Fruit fly (Drosophila melanogaster) whole organism, embryonic: Measurements from ENCODE around the gene CG42536.

Experiments
- Asciz ChIP-seq: fragments of 200-800 bp; sonication (Bioruptor generic); optimal IDR thresholded peaks from 2 replicates; lab custom pipeline; 2017; ENCODE audit warnings: missing biosample characterization, mild to moderate bottlenecking, missing genetic modification characterization, missing genetic modification reagents
- CG10209 ChIP-seq: fragments of 200-800 bp; sonication (Bioruptor generic); optimal IDR thresholded peaks from 3 replicates; lab custom pipeline; 2017; ENCODE audit warnings: missing biosample characterization, mild to moderate bottlenecking, missing genetic modification characterization, missing genetic modification reagents
- CG1024 ChIP-seq: fragments of 200-800 bp; sonication (Bioruptor generic); IDR thresholded peaks from 2 replicates; pipeline ENCODE4 v1.3.6; 2022; ENCODE audit warnings: missing biosample characterization, missing genetic modification characterization
- CG10654 ChIP-seq: fragments of 200-800 bp; sonication (Bioruptor generic); optimal IDR thresholded peaks from 2 replicates; lab custom pipeline; 2016; ENCODE audit warnings: missing biosample characterization, missing genetic modification characterization
- CG11398 ChIP-seq: fragments of 200-800 bp; sonication (Bioruptor generic); optimal IDR thresholded peaks from 2 replicates; lab custom pipeline; 2016; ENCODE audit warnings: missing biosample characterization, missing genetic modification characterization
- CG12104 ChIP-seq: fragments of 200-800 bp; sonication (Bioruptor generic); optimal IDR thresholded peaks from 3 replicates; lab custom pipeline; 2016; ENCODE audit warnings: missing biosample characterization, missing genetic modification characterization
- CG14050 ChIP-seq: fragments of 200-800 bp; sonication (Bioruptor generic); IDR thresholded peaks from 3 replicates; pipeline ENCODE4 v1.3.6; 2022; ENCODE audit warnings: missing biosample characterization, missing genetic modification characterization
- CG15073 ChIP-seq: fragments of 200-800 bp; sonication (Bioruptor generic); optimal IDR thresholded peaks from 2 replicates; lab custom pipeline; 2016; ENCODE audit warnings: missing biosample characterization, missing genetic modification characterization
- CG1832 ChIP-seq: fragments of 200-800 bp; sonication (Bioruptor generic); optimal IDR thresholded peaks from 2 replicates; lab custom pipeline; 2017; ENCODE audit warnings: missing biosample characterization, mild to moderate bottlenecking, missing genetic modification characterization, inconsistent platforms
- CG18476 ChIP-seq: fragments of 200-800 bp; sonication (Bioruptor generic); optimal IDR thresholded peaks from 2 replicates; lab custom pipeline; 2016; ENCODE audit warnings: missing biosample characterization, mild to moderate bottlenecking, missing genetic modification characterization
- CG18764 ChIP-seq: fragments of 200-800 bp; sonication (Bioruptor generic); optimal IDR thresholded peaks from 3 replicates; lab custom pipeline; 2016; ENCODE audit warnings: missing biosample characterization, missing genetic modification characterization
- CG2199 ChIP-seq: fragments of 200-800 bp; sonication (Bioruptor generic); IDR thresholded peaks from 3 replicates; pipeline ENCODE4 v1.3.6; 2022; ENCODE audit warnings: missing biosample characterization, missing genetic modification characterization
- CG32532 ChIP-seq: fragments of 200-800 bp; sonication (Bioruptor generic); IDR thresholded peaks from 2 replicates; pipeline ENCODE4 v1.3.6; 2022; ENCODE audit warnings: missing biosample characterization, missing genetic modification characterization
- CG33213 ChIP-seq: fragments of 200-800 bp; sonication (Bioruptor generic); optimal IDR thresholded peaks from 3 replicates; lab custom pipeline; 2016; ENCODE audit warnings: missing biosample characterization, missing genetic modification characterization
- CG34376 ChIP-seq: fragments of 200-800 bp; sonication (Bioruptor generic); optimal IDR thresholded peaks from 2 replicates; lab custom pipeline; 2018; ENCODE audit warnings: missing biosample characterization, mild to moderate bottlenecking, missing genetic modification characterization
- CG5245 ChIP-seq: fragments of 200-800 bp; sonication (Bioruptor generic); optimal IDR thresholded peaks from 3 replicates; lab custom pipeline; 2016; ENCODE audit warnings: missing biosample characterization, missing genetic modification characterization
- CG6272 ChIP-seq: fragments of 200-800 bp; sonication (Bioruptor generic); IDR thresholded peaks from 2 replicates; pipeline ENCODE4 v1.3.6; 2022; ENCODE audit warnings: missing biosample characterization, missing genetic modification characterization
- CG7928 ChIP-seq: fragments of 200-800 bp; sonication (Bioruptor generic); optimal IDR thresholded peaks from 2 replicates; lab custom pipeline; 2017; ENCODE audit warnings: missing biosample characterization, mild to moderate bottlenecking, missing genetic modification characterization
- CG7963 ChIP-seq: fragments of 200-800 bp; sonication (Bioruptor generic); IDR thresholded peaks from 3 replicates; pipeline ENCODE4 v1.3.6; 2022; ENCODE audit warnings: missing biosample characterization, missing genetic modification characterization; ENCODE audit not compliant: partially characterized antibody
- CG8388 ChIP-seq: fragments of 200-800 bp; sonication (Bioruptor generic); optimal IDR thresholded peaks from 2 replicates; lab custom pipeline; 2019; ENCODE audit warnings: missing biosample characterization, mild to moderate bottlenecking, missing genetic modification characterization, moderate library complexity
- CG8478 ChIP-seq: fragments of >200 bp; optimal IDR thresholded peaks from 2 replicates; lab custom pipeline; 2018
- CHES-1-like ChIP-seq: fragments of 200-800 bp; sonication (Bioruptor generic); optimal IDR thresholded peaks from 2 replicates; lab custom pipeline; 2016; ENCODE audit warnings: missing biosample characterization, missing genetic modification characterization
- Camta ChIP-seq: fragments of 200-800 bp; sonication (Bioruptor generic); optimal IDR thresholded peaks from 2 replicates; lab custom pipeline; 2016; ENCODE audit warnings: missing biosample characterization, missing genetic modification characterization
- D19A ChIP-seq: fragments of 200-800 bp; optimal IDR thresholded peaks from 3 replicates; lab custom pipeline; 2019; ENCODE audit warnings: missing biosample characterization, mild to moderate bottlenecking, missing genetic modification characterization, moderate library complexity
- Dip2 ChIP-seq: fragments of 200-800 bp; sonication (Bioruptor generic); IDR thresholded peaks from 2 replicates; pipeline ENCODE4 v1.3.6; 2022; ENCODE audit warnings: missing biosample characterization, missing genetic modification characterization
- Dp ChIP-seq: fragments of 200-800 bp; sonication (Bioruptor generic); optimal IDR thresholded peaks from 2 replicates; lab custom pipeline; 2018; ENCODE audit warnings: missing biosample characterization, mild to moderate bottlenecking, missing genetic modification characterization, moderate library complexity
- HmgZ ChIP-seq: fragments of 200-800 bp; sonication (Bioruptor generic); optimal IDR thresholded peaks from 2 replicates; lab custom pipeline; 2018; ENCODE audit warnings: missing biosample characterization, mild to moderate bottlenecking, missing genetic modification characterization
- Hsf ChIP-seq: fragments of 200-800 bp; sonication (Bioruptor generic); optimal IDR thresholded peaks from 3 replicates; lab custom pipeline; 2016; ENCODE audit warnings: missing biosample characterization, missing genetic modification characterization
- Lpt ChIP-seq: fragments of >200 bp; optimal IDR thresholded peaks from 2 replicates; lab custom pipeline; 2018; ENCODE audit warnings: missing biosample characterization, missing genetic modification characterization
- Mes4 ChIP-seq: fragments of 200-800 bp; sonication (Bioruptor generic); optimal IDR thresholded peaks from 2 replicates; lab custom pipeline; 2016; ENCODE audit warnings: missing biosample characterization, missing genetic modification characterization
- Poxn ChIP-seq: fragments of 200-800 bp; sonication (Bioruptor generic); IDR thresholded peaks from 2 replicates; pipeline ENCODE4 v1.3.6; 2022; ENCODE audit warnings: missing biosample characterization, missing genetic modification characterization
- ash1 ChIP-seq: fragments of 200-800 bp; sonication (Bioruptor generic); optimal IDR thresholded peaks from 2 replicates; lab custom pipeline; 2018; ENCODE audit warnings: missing biosample characterization, mild to moderate bottlenecking, missing genetic modification characterization
- bowl ChIP-seq: fragments of 200-800 bp; sonication (Bioruptor generic); IDR thresholded peaks from 2 replicates; pipeline ENCODE4 v1.3.6; 2022; ENCODE audit warnings: missing biosample characterization, missing genetic modification characterization
- btn ChIP-seq: fragments of 200-800 bp; sonication (Bioruptor generic); optimal IDR thresholded peaks from 2 replicates; lab custom pipeline; 2016; ENCODE audit warnings: missing biosample characterization, missing genetic modification characterization
- crc ChIP-seq: fragments of 200-800 bp; sonication (Bioruptor generic); optimal IDR thresholded peaks from 2 replicates; lab custom pipeline; 2016; ENCODE audit warnings: missing biosample characterization, missing genetic modification characterization
- croc ChIP-seq: fragments of 200-800 bp; sonication (Bioruptor generic); conservative IDR thresholded peaks from 3 replicates; pipeline ENCODE4 v1.3.6; 2022; ENCODE audit warnings: missing biosample characterization, missing genetic modification characterization
- dan ChIP-seq: fragments of 200-800 bp; sonication (Bioruptor generic); IDR thresholded peaks from 2 replicates; pipeline ENCODE4 v1.3.6; 2022; ENCODE audit warnings: missing biosample characterization, missing genetic modification characterization
- dimm ChIP-seq: fragments of 200-800 bp; sonication (Bioruptor generic); IDR thresholded peaks from 2 replicates; pipeline ENCODE4 v1.3.6; 2022; ENCODE audit warnings: missing biosample characterization, missing genetic modification characterization
- dm ChIP-seq: fragments of 200-800 bp; sonication (Bioruptor generic); optimal IDR thresholded peaks from 3 replicates; lab custom pipeline; 2016; ENCODE audit warnings: missing biosample characterization, missing genetic modification characterization
- gce ChIP-seq: fragments of 200-800 bp; sonication (Bioruptor generic); IDR thresholded peaks from 3 replicates; pipeline ENCODE4 v1.3.6; 2022; ENCODE audit warnings: missing biosample characterization, missing genetic modification characterization
- gt ChIP-seq: fragments of 200-800 bp; sonication (Bioruptor generic); IDR thresholded peaks from 2 replicates; pipeline ENCODE4 v1.3.6; 2022; ENCODE audit warnings: missing biosample characterization, missing genetic modification characterization
- h ChIP-seq: fragments of >200 bp; optimal IDR thresholded peaks from 2 replicates; lab custom pipeline; 2017
- hb ChIP-seq: fragments of 200-800 bp; sonication (Bioruptor generic); IDR thresholded peaks from 3 replicates; pipeline ENCODE4 v1.3.6; 2022; ENCODE audit warnings: missing biosample characterization, missing genetic modification characterization; ENCODE audit not compliant: partially characterized antibody
- lmd ChIP-seq: fragments of 200-800 bp; sonication (Bioruptor generic); IDR thresholded peaks from 2 replicates; pipeline ENCODE4 v1.3.6; 2022; ENCODE audit warnings: missing biosample characterization, missing genetic modification characterization
- phol ChIP-seq: fragments of 200-800 bp; sonication (Bioruptor generic); optimal IDR thresholded peaks from 3 replicates; lab custom pipeline; 2018; ENCODE audit warnings: missing biosample characterization, mild to moderate bottlenecking, missing genetic modification characterization, moderate library complexity
- shn ChIP-seq: fragments of 200-800 bp; sonication (Bioruptor generic); optimal IDR thresholded peaks from 3 replicates; lab custom pipeline; 2016; ENCODE audit warnings: missing biosample characterization, missing genetic modification characterization
- tap ChIP-seq: fragments of 200-800 bp; optimal IDR thresholded peaks from 3 replicates; lab custom pipeline; 2019; ENCODE audit warnings: missing biosample characterization, mild to moderate bottlenecking, missing genetic modification characterization, moderate library complexity
- tx ChIP-seq: fragments of 200-800 bp; sonication (Bioruptor generic); optimal IDR thresholded peaks from 2 replicates; lab custom pipeline; 2016; ENCODE audit warnings: missing biosample characterization, missing genetic modification characterization
- unpg ChIP-seq: fragments of 200-800 bp; sonication (Bioruptor generic); optimal IDR thresholded peaks from 3 replicates; lab custom pipeline; 2018; ENCODE audit warnings: missing biosample characterization, mild to moderate bottlenecking, missing genetic modification characterization, moderate library complexity
- wek ChIP-seq: fragments of 200-800 bp; sonication (Bioruptor generic); optimal IDR thresholded peaks from 3 replicates; lab custom pipeline; 2018; ENCODE audit warnings: missing biosample characterization, mild to moderate bottlenecking, missing genetic modification characterization, moderate library complexity

The CG42536 gene

DNA sequence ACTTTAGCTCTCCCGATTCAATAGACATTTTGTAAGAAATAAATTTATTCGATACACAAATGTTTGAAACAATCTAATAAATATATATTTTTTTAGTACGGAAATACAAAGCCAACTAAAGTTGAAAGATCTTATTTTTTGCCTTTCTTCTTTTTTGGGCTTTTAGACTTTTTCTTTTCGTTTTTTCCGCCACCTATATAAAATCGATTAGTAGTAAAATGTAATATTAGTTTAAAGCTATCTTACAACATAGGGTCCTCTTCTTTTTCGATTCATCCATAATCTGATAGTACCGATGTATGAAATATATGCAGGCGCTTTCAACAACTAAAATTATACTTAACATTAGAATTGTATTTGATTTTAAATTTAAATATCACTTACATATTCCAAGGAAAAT is at the start of gene CG42536:
Gene CG42536 (minus strand): TSS at position 101 of the 400 bp plus-strand sequence.
- no peak for TF ChIP-seq CG10654 (GFP tag; lab: Kevin White, UChicago)
- TF ChIP-seq ash1 (GFP tag; lab: Kevin White, UChicago), result no peak
- no peak for TF ChIP-seq gce (GFP tag; lab: Robert Waterston, UW)

- TF ChIP-seq CG14050 (GFP tag; lab: Robert Waterston, UW) (peak; percentile 88), btn (GFP tag; lab: Kevin White, UChicago) (peak; percentile 66), Lpt (GFP tag; lab: Kevin White, UChicago) (no peak), CG1832 (GFP tag; lab: Kevin White, UChicago) (no peak), Mes4 (peak; percentile 88), CG7963 (GFP tag; lab: Robert Waterston, UW) (no peak), CG18476 (GFP tag; lab: Kevin White, UChicago) (peak; percentile 95), CHES-1-like (GFP tag; lab: Kevin White, UChicago) (peak; percentile 90), CG34376 (peak; percentile 92), D19A (tag; lab: Kevin White, UChicago) (peak; percentile 93), CG1024 (GFP tag; lab: Robert Waterston, UW) (peak; percentile 69; the same call in 1 of the 2 replicates), dimm (no peak; the same call in 1 of the 2 replicates), HmgZ (tag; lab: Kevin White, UChicago) (peak; percentile 94), CG33213 (peak; percentile 67), wek (GFP tag; lab: Kevin White, UChicago) (peak; percentile 79), Poxn (peak; percentile 86), gt (GFP tag; lab: Robert Waterston, UW) (no peak; the same call in 1 of the 2 replicates), Dip2 (GFP tag; lab: Robert Waterston, UW) (no peak; the same call in 1 of the 2 replicates), CG10209 (GFP tag; lab: Kevin White, UChicago) (peak; percentile 96), gce (GFP tag; lab: Robert Waterston, UW) (peak; percentile 82), h (lab: Kevin White, UChicago) (no peak), bowl (peak; percentile 85), Hsf (peak; percentile 93), phol (peak; percentile 94), CG18764 (GFP tag; lab: Kevin White, UChicago) (peak; percentile 77), hb (GFP tag; lab: Robert Waterston, UW) (no peak), crc (GFP tag; lab: Kevin White, UChicago) (peak; percentile 84), croc (GFP tag; lab: Robert Waterston, UW) (peak; percentile 90), Dp (GFP tag; lab: Kevin White, UChicago) (peak; percentile 1), Camta (peak; percentile 87), tx (GFP tag; lab: Kevin White, UChicago) (peak; percentile 84), CG7928 (GFP tag; lab: Kevin White, UChicago) (peak; percentile 63), CG8478 (no peak), Asciz (GFP tag; lab: Kevin White, UChicago) (peak; percentile 95), unpg (GFP tag; lab: Kevin White, UChicago) (peak; percentile 96), CG6272 (GFP tag; lab: Robert Waterston, UW) (peak; percentile 76), CG32532 (GFP tag; lab: Robert Waterston, UW) (peak; percentile 93), dan (no peak; the same call in 1 of the 2 replicates), tap (tag; lab: Kevin White, UChicago) (peak; percentile 93), CG11398 (peak; percentile 87), CG2199 (peak; percentile 89; the same call in 1 of the 3 replicates), lmd (GFP tag; lab: Robert Waterston, UW) (peak; percentile 96), shn (GFP tag; lab: Kevin White, UChicago) (peak; percentile 79), CG15073 (GFP tag; lab: Kevin White, UChicago) (peak; percentile 57), CG5245 (GFP tag; lab: Kevin White, UChicago) (peak; percentile 67), CG8388 (peak; percentile 97), CG12104 (peak; percentile 96), dm (GFP tag; lab: Kevin White, UChicago) (peak; percentile 79)
Observed at dm6 chr3L:10678545-10679067, 48.7 kb upstream of the CG42536 start.
